Worm (Caenorhabditis elegans) whole organism, L1 larva: Measurements from ENCODE around the gene fbxc-29.
"Not testable (repeated sequence)": the region's sequence is repeated elsewhere in the genome, so short reads cannot be mapped to it uniquely, and the experiment has no call there.

ENCODE experiments used
- C04F5.9 ChIP-seq: sonication (generic microtip); optimal IDR thresholded peaks from 2 replicates; lab custom pipeline; 2016; ENCODE audit warnings: missing genetic modification characterization, missing compliant biosample characterization
- Y116A8C.19 ChIP-seq: sonication (generic microtip); optimal IDR thresholded peaks from 2 replicates; lab custom pipeline; 2016; ENCODE audit warnings: missing compliant biosample characterization, missing genetic modification characterization, borderline replicate concordance
- alr-1 ChIP-seq: fragments of 200-800 bp; sonication (Bioruptor generic); optimal IDR thresholded peaks from 2 replicates; lab custom pipeline; 2018; ENCODE audit warnings: borderline replicate concordance, mild to moderate bottlenecking, missing genetic modification characterization, missing compliant biosample characterization
- aly-2 ChIP-seq: fragments of 150-350 bp; optimal IDR thresholded peaks from 2 replicates; lab custom pipeline; 2014; ENCODE audit warnings: missing biosample characterization, missing genetic modification characterization
- ama-1 ChIP-seq: fragments of 150-350 bp; optimal IDR thresholded peaks from 2 replicates; lab custom pipeline; 2014
- blmp-1 ChIP-seq: fragments of 150-350 bp; optimal IDR thresholded peaks from 2 replicates; lab custom pipeline; 2014; ENCODE audit warnings: missing biosample characterization, missing genetic modification characterization
- ceh-63 ChIP-seq: fragments of 200-800 bp; sonication (Bioruptor generic); optimal IDR thresholded peaks from 2 replicates; lab custom pipeline; 2018; ENCODE audit warnings: mild to moderate bottlenecking, missing genetic modification characterization, missing compliant biosample characterization
- ceh-8 ChIP-seq: fragments of 200-800 bp; sonication (Bioruptor generic); optimal IDR thresholded peaks from 2 replicates; lab custom pipeline; 2018; ENCODE audit warnings: mild to moderate bottlenecking, missing genetic modification characterization, moderate library complexity, missing compliant biosample characterization
- ceh-90 ChIP-seq: sonication (generic microtip); optimal IDR thresholded peaks from 2 replicates; lab custom pipeline; 2016; ENCODE audit warnings: missing genetic modification characterization, missing compliant biosample characterization
- efl-3 ChIP-seq: fragments of 200-800 bp; sonication (Bioruptor generic); optimal IDR thresholded peaks from 2 replicates; lab custom pipeline; 2018; ENCODE audit warnings: mild to moderate bottlenecking, missing genetic modification characterization, missing compliant biosample characterization
- ets-5 ChIP-seq: fragments of 200-800 bp; sonication (Bioruptor generic); IDR thresholded peaks from 2 replicates; pipeline ENCODE4 v1.3.6; 2022; ENCODE audit warnings: missing genetic modification characterization, missing compliant biosample characterization
- fkh-8 ChIP-seq: sonication (generic microtip); optimal IDR thresholded peaks from 2 replicates; lab custom pipeline; 2016; ENCODE audit warnings: mild to moderate bottlenecking, missing genetic modification characterization, missing compliant biosample characterization
- fos-1 ChIP-seq: fragments of 150-350 bp; optimal IDR thresholded peaks from 2 replicates; lab custom pipeline; 2014; ENCODE audit warnings: missing biosample characterization, missing genetic modification characterization
- grh-1 ChIP-seq: fragments of 200-800 bp; sonication (Bioruptor generic); IDR thresholded peaks from 2 replicates; pipeline ENCODE4 v1.3.6; 2022; ENCODE audit warnings: missing genetic modification reagents, missing genetic modification characterization, missing compliant biosample characterization
- jun-1 ChIP-seq: fragments of 150-350 bp; optimal IDR thresholded peaks from 2 replicates; lab custom pipeline; 2014; ENCODE audit warnings: missing biosample characterization, missing genetic modification reagents, missing genetic modification characterization
- lin-14 ChIP-seq: fragments of 200-800 bp; sonication (Bioruptor generic); optimal IDR thresholded peaks from 2 replicates; lab custom pipeline; 2018; ENCODE audit warnings: mild to moderate bottlenecking, missing genetic modification characterization, moderate library complexity, missing compliant biosample characterization
- lin-15B ChIP-seq: fragments of 150-350 bp; sonication (generic microtip); optimal IDR thresholded peaks from 3 replicates; lab custom pipeline; 2014; ENCODE audit warnings: missing biosample characterization, missing genetic modification characterization
- mab-9 ChIP-seq: fragments of 200-800 bp; sonication (Bioruptor generic); IDR thresholded peaks from 2 replicates; pipeline ENCODE4 v1.3.6; 2022; ENCODE audit warnings: missing genetic modification reagents, missing genetic modification characterization, missing compliant biosample characterization
- mdl-1 ChIP-seq, 2 experiments: fragments of 150-350 bp; optimal IDR thresholded peaks; 2 replicates each; lab custom pipeline; 2014 to 2017; ENCODE audit warnings: missing biosample characterization in 2 of 2, missing genetic modification characterization in 2 of 2, inconsistent platforms in 1 of 2
- mep-1 ChIP-seq: fragments of 150-350 bp; optimal IDR thresholded peaks from 2 replicates; lab custom pipeline; 2014; ENCODE audit warnings: missing biosample characterization, missing genetic modification characterization
- nhr-237 ChIP-seq: fragments of 150-350 bp; optimal IDR thresholded peaks from 2 replicates; lab custom pipeline; 2014; ENCODE audit warnings: missing biosample characterization, missing genetic modification characterization
- nhr-28 ChIP-seq: fragments of 150-350 bp; optimal IDR thresholded peaks from 2 replicates; lab custom pipeline; 2014; ENCODE audit warnings: missing biosample characterization, missing genetic modification characterization
- nhr-71 ChIP-seq: sonication (generic microtip); optimal IDR thresholded peaks from 2 replicates; lab custom pipeline; 2016; ENCODE audit warnings: mild to moderate bottlenecking, missing genetic modification characterization, moderate library complexity, missing compliant biosample characterization
- nhr-76 ChIP-seq: sonication (generic microtip); optimal IDR thresholded peaks from 2 replicates; lab custom pipeline; 2017; ENCODE audit warnings: missing biosample characterization, missing genetic modification characterization
- nhr-77 ChIP-seq: fragments of 150-350 bp; optimal IDR thresholded peaks from 2 replicates; lab custom pipeline; 2014; ENCODE audit warnings: missing biosample characterization, missing genetic modification characterization
- tlp-1 ChIP-seq: fragments of 150-350 bp; optimal IDR thresholded peaks from 2 replicates; lab custom pipeline; 2014; ENCODE audit warnings: missing biosample characterization, missing genetic modification characterization
- unc-130 ChIP-seq: fragments of 150-350 bp; optimal IDR thresholded peaks from 2 replicates; lab custom pipeline; 2017; ENCODE audit warnings: missing biosample characterization, missing genetic modification characterization, inconsistent platforms
- unc-30 ChIP-seq: sonication (generic microtip); optimal IDR thresholded peaks from 2 replicates; lab custom pipeline; 2017; ENCODE audit warnings: missing biosample characterization, missing genetic modification characterization
- unc-62 ChIP-seq: fragments of 150-350 bp; optimal IDR thresholded peaks from 2 replicates; lab custom pipeline; 2014; ENCODE audit warnings: missing biosample characterization, missing genetic modification reagents, missing genetic modification characterization
- unc-86 ChIP-seq: sonication (generic microtip); optimal IDR thresholded peaks from 2 replicates; lab custom pipeline; 2016; ENCODE audit warnings: missing genetic modification characterization, missing compliant biosample characterization
- unc-98 ChIP-seq: fragments of 200-800 bp; sonication (Bioruptor generic); IDR thresholded peaks from 2 replicates; pipeline ENCODE4 v1.3.6; 2022; ENCODE audit warnings: missing genetic modification characterization, missing compliant biosample characterization
- vab-15 ChIP-seq: sonication (generic microtip); optimal IDR thresholded peaks from 2 replicates; lab custom pipeline; 2017; ENCODE audit warnings: missing genotype, mild to moderate bottlenecking, missing genetic modification characterization, missing compliant biosample characterization
- zag-1 ChIP-seq: fragments of 150-350 bp; optimal IDR thresholded peaks from 2 replicates; lab custom pipeline; 2014; ENCODE audit warnings: missing biosample characterization, missing genetic modification characterization

Gene fbxc-29

ce11 chrII:960218-960617 is 44.3 kb downstream of the fbxc-29 start, which contains the start of the genes C32B5.18 and C32B5.7:
TSS of gene C32B5.18 (plus strand) at chrII:960518.
TSS of gene C32B5.7 (plus strand) at chrII:960528.
- TF ChIP-seq ceh-8 (no peak), Y116A8C.19 (tag; lab: Kevin White, UChicago) (no peak), fkh-8 (no peak), nhr-76 (tag; lab: Kevin White, UChicago) (no peak), jun-1 (tag; lab: Kevin White, UChicago) (no peak), vab-15 (tag; lab: Kevin White, UChicago) (no peak), fos-1 (tag; lab: Kevin White, UChicago) (no peak), efl-3 (GFP tag; lab: Kevin White, UChicago) (no peak), ets-5 (GFP tag; lab: Robert Waterston, UW) (no peak), nhr-237 (tag; lab: Kevin White, UChicago) (no peak), nhr-71 (no peak), unc-30 (tag; lab: Kevin White, UChicago) (no peak), ceh-90 (no peak), ceh-63 (GFP tag; lab: Kevin White, UChicago) (no peak), unc-86 (no peak), unc-130 (tag; lab: Kevin White, UChicago) (no peak), nhr-77 (tag; lab: Kevin White, UChicago) (no peak)

- no peak for TF ChIP-seq nhr-28 (tag; lab: Kevin White, UChicago)
- TF ChIP-seq nhr-237 (tag; lab: Kevin White, UChicago), result no peak
- no peak for TF ChIP-seq tlp-1 (tag; lab: Kevin White, UChicago)
- TF ChIP-seq aly-2, result no peak
- TF ChIP-seq unc-62 (GFP tag; lab: Kevin White, UChicago), result no peak
- TF ChIP-seq alr-1 (tag; lab: Kevin White, UChicago), result no peak
- TF ChIP-seq C04F5.9 (tag; lab: Kevin White, UChicago), result no peak
- no peak for TF ChIP-seq ama-1 (lab: Kevin White, UChicago)
- no peak for TF ChIP-seq mdl-1 (tag; optimal IDR thresholded peaks at IDR 0.05; lab: Kevin White, UChicago)
- no peak for TF ChIP-seq lin-14 (GFP tag; lab: Kevin White, UChicago)
- TF ChIP-seq zag-1 (tag; lab: Kevin White, UChicago), result no peak
- TF ChIP-seq lin-15B (tag; lab: Kevin White, UChicago), result no peak
- TF ChIP-seq vab-15 (tag; lab: Kevin White, UChicago), result no peak
- TF ChIP-seq grh-1 (GFP tag; lab: Robert Waterston, UW), result no peak
- TF ChIP-seq unc-98 (GFP tag; lab: Robert Waterston, UW), result no peak
- TF ChIP-seq, all 84 proteins: peak for 0
Observed at ce11 chrII:961961-962360, 46.1 kb downstream of the fbxc-29 start, which contains the start of gene C32B5.13. TSS of gene C32B5.13 (minus strand) at chrII:962061.

ce11 chrII:966962-967361 is 51.1 kb downstream of the fbxc-29 start, which contains the start of gene fbxc-18:
TSS of gene fbxc-18 (minus strand) at chrII:967062.
- not testable (repeated sequence) for TF ChIP-seq blmp-1 (tag; lab: Kevin White, UChicago); mep-1 (tag; lab: Kevin White, UChicago); mab-9
